Fruit fly (Drosophila melanogaster) whole organism, embryonic: ENCODE measurements around the gene vers.
A peak's percentile ranks its signal among the peaks of the same experiment; 100 is the strongest.

Experiments
- Atf-2 ChIP-seq: fragments of 200-800 bp; sonication (Bioruptor generic); optimal IDR thresholded peaks from 2 replicates; lab custom pipeline; 2016; ENCODE audit warnings: missing biosample characterization, missing genetic modification characterization
- CG10979 ChIP-seq: fragments of 200-800 bp; sonication (Bioruptor generic); optimal IDR thresholded peaks from 2 replicates; lab custom pipeline; 2018; ENCODE audit warnings: missing biosample characterization, mild to moderate bottlenecking, missing genetic modification characterization, moderate library complexity
- CG11504 ChIP-seq: fragments of 200-800 bp; sonication (Bioruptor generic); optimal IDR thresholded peaks from 3 replicates; lab custom pipeline; 2019; ENCODE audit warnings: missing biosample characterization, mild to moderate bottlenecking, missing genetic modification characterization, moderate library complexity
- CG11723 ChIP-seq: fragments of 200-800 bp; sonication (Bioruptor generic); optimal IDR thresholded peaks from 2 replicates; lab custom pipeline; 2017; ENCODE audit warnings: missing biosample characterization, mild to moderate bottlenecking, missing genetic modification characterization
- CG12299 ChIP-seq: fragments of 200-800 bp; sonication (Bioruptor generic); optimal IDR thresholded peaks from 2 replicates; lab custom pipeline; 2018; ENCODE audit warnings: missing biosample characterization, mild to moderate bottlenecking, missing genetic modification characterization
- CG15011 ChIP-seq: fragments of 200-800 bp; sonication (Bioruptor generic); optimal IDR thresholded peaks from 3 replicates; lab custom pipeline; 2018; ENCODE audit warnings: missing biosample characterization, mild to moderate bottlenecking, missing genetic modification characterization
- CG1647 ChIP-seq: fragments of 200-800 bp; sonication (Bioruptor generic); optimal IDR thresholded peaks from 3 replicates; lab custom pipeline; 2016; ENCODE audit warnings: missing biosample characterization, missing genetic modification characterization
- CG18619 ChIP-seq: fragments of 200-800 bp; sonication (Bioruptor generic); optimal IDR thresholded peaks from 3 replicates; lab custom pipeline; 2017; ENCODE audit warnings: missing biosample characterization, mild to moderate bottlenecking, missing genetic modification characterization
- CG3065 ChIP-seq: fragments of 200-800 bp; sonication (Bioruptor generic); optimal IDR thresholded peaks from 2 replicates; lab custom pipeline; 2016; ENCODE audit warnings: missing biosample characterization, missing genetic modification characterization
- CG32772 ChIP-seq: fragments of 200-800 bp; sonication (Bioruptor generic); IDR thresholded peaks from 2 replicates; pipeline ENCODE4 v1.3.6; 2022; ENCODE audit warnings: missing biosample characterization, missing genetic modification characterization
- CG9797 ChIP-seq: fragments of 200-800 bp; sonication (Bioruptor generic); optimal IDR thresholded peaks from 3 replicates; lab custom pipeline; 2018; ENCODE audit warnings: missing biosample characterization, mild to moderate bottlenecking, missing genetic modification characterization
- CG9817 ChIP-seq: fragments of 200-800 bp; sonication (Bioruptor generic); optimal IDR thresholded peaks from 2 replicates; lab custom pipeline; 2018; ENCODE audit warnings: missing biosample characterization, mild to moderate bottlenecking, missing genetic modification characterization, moderate library complexity
- CG9932 ChIP-seq: fragments of 200-800 bp; sonication (Bioruptor generic); IDR thresholded peaks from 2 replicates; pipeline ENCODE4 v1.3.6; 2022; ENCODE audit warnings: missing biosample characterization, missing genetic modification characterization
- CrebB ChIP-seq: fragments of 200-800 bp; sonication (Bioruptor generic); optimal IDR thresholded peaks from 3 replicates; lab custom pipeline; 2018; ENCODE audit warnings: missing biosample characterization, mild to moderate bottlenecking, missing genetic modification characterization
- D19A ChIP-seq: fragments of 200-800 bp; optimal IDR thresholded peaks from 3 replicates; lab custom pipeline; 2019; ENCODE audit warnings: missing biosample characterization, mild to moderate bottlenecking, missing genetic modification characterization, moderate library complexity
- HLH4C ChIP-seq: fragments of 200-800 bp; sonication (Bioruptor generic); IDR thresholded peaks from 3 replicates; pipeline ENCODE4 v1.3.6; 2022; ENCODE audit warnings: missing biosample characterization, missing genetic modification characterization; ENCODE audit not compliant: partially characterized antibody
- Hr51 ChIP-seq, 2 experiments: fragments of 200-800 bp; sonication (Bioruptor generic); optimal IDR thresholded peaks; 2 replicates in 1 of 2; 3 replicates in 1 of 2; lab custom pipeline; 2016 to 2018; ENCODE audit warnings: missing biosample characterization in 2 of 2, missing genetic modification characterization in 2 of 2, mild to moderate bottlenecking in 1 of 2, moderate library complexity in 1 of 2
- Lpt ChIP-seq: fragments of >200 bp; optimal IDR thresholded peaks from 2 replicates; lab custom pipeline; 2018; ENCODE audit warnings: missing biosample characterization, missing genetic modification characterization
- Poxn ChIP-seq: fragments of 200-800 bp; sonication (Bioruptor generic); IDR thresholded peaks from 2 replicates; pipeline ENCODE4 v1.3.6; 2022; ENCODE audit warnings: missing biosample characterization, missing genetic modification characterization
- Scr ChIP-seq: fragments of 200-800 bp; sonication (Bioruptor generic); IDR thresholded peaks from 2 replicates; pipeline ENCODE4 v1.3.6; 2022; ENCODE audit warnings: missing biosample characterization, missing genetic modification characterization; ENCODE audit not compliant: partially characterized antibody
- Side ChIP-seq: fragments of 200-800 bp; sonication (Bioruptor generic); optimal IDR thresholded peaks from 2 replicates; lab custom pipeline; 2016; ENCODE audit warnings: missing biosample characterization, missing genetic modification characterization
- Sox100B ChIP-seq: fragments of 200-800 bp; sonication (Bioruptor generic); optimal IDR thresholded peaks from 3 replicates; lab custom pipeline; 2018; ENCODE audit warnings: missing biosample characterization, mild to moderate bottlenecking, missing genetic modification characterization
- aop ChIP-seq: fragments of 200-800 bp; sonication (Bioruptor generic); IDR thresholded peaks from 2 replicates; pipeline ENCODE4 v1.3.6; 2022; ENCODE audit warnings: missing biosample characterization, missing genetic modification characterization
- bbx ChIP-seq: fragments of 200-800 bp; sonication (Bioruptor generic); IDR thresholded peaks from 2 replicates; pipeline ENCODE4 v1.3.6; 2022; ENCODE audit warnings: missing biosample characterization, missing genetic modification characterization; ENCODE audit not compliant: partially characterized antibody
- bigmax ChIP-seq: fragments of 200-800 bp; sonication (Bioruptor generic); optimal IDR thresholded peaks from 2 replicates; lab custom pipeline; 2018; ENCODE audit warnings: missing biosample characterization, mild to moderate bottlenecking, missing genetic modification characterization
- chif ChIP-seq, 2 experiments: fragments of 200-800 bp; sonication (Bioruptor generic); optimal IDR thresholded peaks; 3 replicates each; lab custom pipeline; 2016; ENCODE audit warnings: missing biosample characterization in 2 of 2, missing genetic modification characterization in 2 of 2
- croc ChIP-seq: fragments of 200-800 bp; sonication (Bioruptor generic); conservative IDR thresholded peaks from 3 replicates; pipeline ENCODE4 v1.3.6; 2022; ENCODE audit warnings: missing biosample characterization, missing genetic modification characterization
- cwo ChIP-seq: fragments of 200-800 bp; sonication (Bioruptor generic); optimal IDR thresholded peaks from 3 replicates; lab custom pipeline; 2017; ENCODE audit warnings: missing biosample characterization, missing genetic modification characterization, mild to moderate bottlenecking, moderate library complexity, missing genetic modification reagents
- dimm ChIP-seq: fragments of 200-800 bp; sonication (Bioruptor generic); IDR thresholded peaks from 2 replicates; pipeline ENCODE4 v1.3.6; 2022; ENCODE audit warnings: missing biosample characterization, missing genetic modification characterization
- eve ChIP-seq, 2 experiments: fragments of >200 bp; optimal IDR thresholded peaks; 2 replicates each; lab custom pipeline; 2017; ENCODE audit warnings: missing biosample characterization in 2 of 2, missing genetic modification characterization in 2 of 2
- fd3F ChIP-seq: fragments of 200-800 bp; sonication (Bioruptor generic); optimal IDR thresholded peaks from 2 replicates; lab custom pipeline; 2018; ENCODE audit warnings: missing biosample characterization, mild to moderate bottlenecking, missing genetic modification characterization, moderate library complexity
- fd96Cb ChIP-seq: fragments of 200-800 bp; sonication (Bioruptor generic); optimal IDR thresholded peaks from 2 replicates; lab custom pipeline; 2018; ENCODE audit warnings: missing biosample characterization, mild to moderate bottlenecking, missing genetic modification characterization, moderate library complexity
- fu2 ChIP-seq: fragments of 200-800 bp; sonication (Bioruptor generic); optimal IDR thresholded peaks from 2 replicates; lab custom pipeline; 2016; ENCODE audit warnings: missing biosample characterization, missing genetic modification characterization
- gsb ChIP-seq: fragments of 200-800 bp; sonication (Bioruptor generic); IDR thresholded peaks from 2 replicates; pipeline ENCODE4 v1.3.6; 2022; ENCODE audit warnings: missing biosample characterization, missing genetic modification characterization
- ken ChIP-seq: fragments of 200-800 bp; sonication (Bioruptor generic); IDR thresholded peaks from 3 replicates; pipeline ENCODE4 v1.3.6; 2022; ENCODE audit warnings: missing biosample characterization, missing genetic modification characterization
- knrl ChIP-seq: fragments of 200-800 bp; sonication (Bioruptor generic); IDR thresholded peaks from 3 replicates; pipeline ENCODE4 v1.3.6; 2022; ENCODE audit warnings: missing biosample characterization, missing genetic modification characterization; ENCODE audit not compliant: partially characterized antibody
- luna ChIP-seq: fragments of 200-800 bp; sonication (Bioruptor generic); optimal IDR thresholded peaks from 2 replicates; lab custom pipeline; 2016; ENCODE audit warnings: missing biosample characterization, missing genetic modification characterization
- maf-S ChIP-seq: fragments of 200-800 bp; sonication (Bioruptor generic); optimal IDR thresholded peaks from 2 replicates; lab custom pipeline; 2016; ENCODE audit warnings: missing biosample characterization, missing genetic modification characterization
- mld ChIP-seq: fragments of 200-800 bp; sonication (Bioruptor generic); IDR thresholded peaks from 3 replicates; pipeline ENCODE4 v1.3.6; 2022; ENCODE audit warnings: missing biosample characterization, missing genetic modification characterization; ENCODE audit not compliant: partially characterized antibody
- nmo ChIP-seq: fragments of 200-800 bp; sonication (Bioruptor generic); optimal IDR thresholded peaks from 2 replicates; lab custom pipeline; 2018; ENCODE audit warnings: missing biosample characterization, mild to moderate bottlenecking, missing genetic modification characterization, moderate library complexity
- pho ChIP-seq: fragments of 200-800 bp; sonication (Bioruptor generic); optimal IDR thresholded peaks from 2 replicates; lab custom pipeline; 2016; ENCODE audit warnings: missing biosample characterization, missing genetic modification characterization
- phol ChIP-seq: fragments of 200-800 bp; sonication (Bioruptor generic); optimal IDR thresholded peaks from 3 replicates; lab custom pipeline; 2018; ENCODE audit warnings: missing biosample characterization, mild to moderate bottlenecking, missing genetic modification characterization, moderate library complexity
- pum ChIP-seq: fragments of 200-800 bp; sonication (Bioruptor generic); optimal IDR thresholded peaks from 2 replicates; lab custom pipeline; 2016; ENCODE audit warnings: missing biosample characterization, missing genetic modification characterization
- ranshi ChIP-seq: fragments of 200-800 bp; sonication (Bioruptor generic); IDR thresholded peaks from 2 replicates; pipeline ENCODE4 v1.3.6; 2022; ENCODE audit warnings: missing biosample characterization, missing genetic modification characterization
- seq ChIP-seq: fragments of 200-800 bp; sonication (Bioruptor generic); IDR thresholded peaks from 2 replicates; pipeline ENCODE4 v1.3.6; 2022; ENCODE audit warnings: missing biosample characterization, missing genetic modification characterization
- tap ChIP-seq: fragments of 200-800 bp; optimal IDR thresholded peaks from 3 replicates; lab custom pipeline; 2019; ENCODE audit warnings: missing biosample characterization, mild to moderate bottlenecking, missing genetic modification characterization, moderate library complexity
- tin ChIP-seq: fragments of 200-800 bp; sonication (Bioruptor generic); optimal IDR thresholded peaks from 3 replicates; lab custom pipeline; 2016; ENCODE audit warnings: missing biosample characterization, missing genetic modification characterization
- ttk ChIP-seq: fragments of 200-800 bp; sonication (Bioruptor generic); IDR thresholded peaks from 2 replicates; pipeline ENCODE4 v2.1.2; 2022; ENCODE audit warnings: missing biosample characterization, missing genetic modification characterization
- zfh2 ChIP-seq: fragments of 200-800 bp; sonication (Bioruptor generic); optimal IDR thresholded peaks from 2 replicates; lab custom pipeline; 2016; ENCODE audit warnings: missing biosample characterization, missing genetic modification characterization

vers gene

dm6 chr3L:12111081-12111958 is 4.6 kb upstream of the vers start (continued):
- TF ChIP-seq CG9797 (GFP tag; lab: Kevin White, UChicago), result no peak
- peak; percentile 62; the same call in 1 of the 3 replicates for TF ChIP-seq ken
- peak; percentile 79 for TF ChIP-seq CG18619 (GFP tag; lab: Kevin White, UChicago)
- no peak for TF ChIP-seq gsb (GFP tag; lab: Robert Waterston, UW)
- TF ChIP-seq CrebB (tag; lab: Kevin White, UChicago), result peak; percentile 45
- peak; percentile 90 for TF ChIP-seq Sox100B (GFP tag; lab: Kevin White, UChicago)
- peak; percentile 81 for TF ChIP-seq fd3F
- peak; percentile 13 for TF ChIP-seq pum (GFP tag; lab: Kevin White, UChicago)
- no peak for TF ChIP-seq dimm
- TF ChIP-seq knrl (GFP tag; lab: Robert Waterston, UW), result no peak
- no peak for TF ChIP-seq aop (GFP tag; lab: Robert Waterston, UW)
- TF ChIP-seq luna (GFP tag; lab: Kevin White, UChicago), result no peak
- TF ChIP-seq CG32772, result peak; percentile 65; the same call in 1 of the 2 replicates
- TF ChIP-seq Lpt (GFP tag; lab: Kevin White, UChicago), result no peak
- TF ChIP-seq CG9817 (tag; lab: Kevin White, UChicago), result peak; percentile 45
- TF ChIP-seq fd96Cb, result peak; percentile 86
- no peak for TF ChIP-seq pho (GFP tag; lab: Kevin White, UChicago)
- TF ChIP-seq CG15011 (GFP tag; lab: Kevin White, UChicago), result no peak
- TF ChIP-seq D19A, result peak; percentile 87
- TF ChIP-seq fu2 (GFP tag; lab: Kevin White, UChicago), result no peak
- TF ChIP-seq mld, result no peak
- peak; percentile 93 for TF ChIP-seq CG11504 (tag; lab: Kevin White, UChicago)
- no peak; the same call in 1 of the 2 replicates for TF ChIP-seq CG9932
- no peak for TF ChIP-seq Scr (GFP tag; lab: Robert Waterston, UW)
- TF ChIP-seq cwo (GFP tag; lab: Kevin White, UChicago), result peak; percentile 77
- no peak for TF ChIP-seq bigmax (GFP tag; lab: Kevin White, UChicago)
- TF ChIP-seq CG1647 (GFP tag; lab: Kevin White, UChicago), result peak; percentile 5
- peak; percentile 96 for TF ChIP-seq nmo (GFP tag; lab: Kevin White, UChicago)
- TF ChIP-seq Atf-2, result no peak
- TF ChIP-seq bbx (GFP tag; lab: Robert Waterston, UW), result no peak
- no peak for TF ChIP-seq zfh2 (GFP tag; lab: Kevin White, UChicago)
- TF ChIP-seq eve (GFP tag; optimal IDR thresholded peaks at IDR 0.05; lab: Kevin White, UChicago), result no peak
- peak; percentile 54 for TF ChIP-seq CG3065 (GFP tag; lab: Kevin White, UChicago)
- peak; percentile 57 for TF ChIP-seq tin
- TF ChIP-seq tap (tag; lab: Kevin White, UChicago), result peak; percentile 78
- TF ChIP-seq seq, result no peak
- TF ChIP-seq Hr51 (GFP tag; optimal IDR thresholded peaks at IDR 0.05; lab: Kevin White, UChicago), result peak; percentile 30 to 91
- peak; percentile 65 for TF ChIP-seq ttk (GFP tag; lab: Robert Waterston, UW)
- TF ChIP-seq croc (GFP tag; lab: Robert Waterston, UW), result peak; percentile 76
- TF ChIP-seq ranshi (GFP tag; lab: Robert Waterston, UW), result no peak
- peak; percentile 52 for TF ChIP-seq CG12299 (tag; lab: Kevin White, UChicago)
- TF ChIP-seq chif (GFP tag; optimal IDR thresholded peaks at IDR 0.05; lab: Kevin White, UChicago), result peak in 1 of 2 experiments; percentile 54
- TF ChIP-seq CG11723 (GFP tag; lab: Kevin White, UChicago), result no peak
- no peak for TF ChIP-seq Side
- no peak for TF ChIP-seq Poxn (GFP tag; lab: Robert Waterston, UW)
- no peak for TF ChIP-seq maf-S
- peak; percentile 92 for TF ChIP-seq phol
- peak; percentile 95 for TF ChIP-seq CG10979 (tag; lab: Kevin White, UChicago)
- TF ChIP-seq HLH4C (GFP tag; lab: Robert Waterston, UW), result no peak
